Worm (Caenorhabditis elegans): Measurements from ENCODE around the gene papl-1.
A peak's percentile ranks its signal among the peaks of the same experiment; 100 is the strongest.

The papl-1 gene

DNA sequence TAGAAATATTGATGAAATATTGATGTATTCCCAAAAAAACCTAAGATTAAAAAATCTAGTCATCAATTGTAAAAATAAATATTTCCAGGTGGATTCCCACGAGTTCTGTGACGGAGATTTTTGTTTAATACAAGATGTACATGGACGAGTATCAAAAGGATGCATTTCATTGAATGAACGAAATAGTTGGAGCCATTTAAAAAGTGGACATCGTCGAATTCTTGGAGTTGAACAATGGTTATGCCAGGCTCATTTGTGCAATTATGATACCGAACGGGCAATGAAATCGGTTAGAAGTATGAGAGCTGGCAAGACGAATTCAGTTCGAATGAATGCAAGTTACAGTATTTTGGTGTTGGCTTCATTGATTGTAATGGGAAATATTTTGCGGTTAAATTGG lies 10.0 kb downstream of the papl-1 start:
- peak in 1 of 2 experiments; percentile 94 for TF ChIP-seq unc-62 (GFP tag; optimal IDR thresholded peaks at IDR 0.05 in 1 of 2)
- no peak for TF ChIP-seq unc-62 (tag; optimal IDR thresholded peaks at IDR 0.05)
- no peak for TF ChIP-seq ctbp-1 (GFP tag; IDR thresholded peaks at IDR 0.05)

DNA sequence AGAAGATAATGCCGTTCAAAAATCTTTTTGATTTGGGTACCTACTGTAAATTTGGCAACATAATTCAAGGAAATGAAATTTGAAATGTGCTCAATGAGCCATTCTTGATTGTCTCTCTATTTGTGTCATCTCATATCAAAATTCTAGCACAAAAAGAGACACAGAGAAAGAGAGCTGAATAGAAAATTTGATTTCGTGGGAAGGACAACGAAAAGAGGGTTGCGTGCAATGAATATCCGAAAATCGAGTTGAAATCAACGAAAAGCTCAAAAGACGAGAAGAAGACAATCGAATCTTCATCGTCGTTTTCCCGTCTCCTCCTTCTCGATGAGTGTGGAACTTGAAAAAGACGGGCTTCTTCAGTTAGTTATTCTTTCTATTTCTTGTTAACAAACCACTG lies 11.7 kb downstream of the papl-1 start, which contains the start of gene C15C8.5:
Gene C15C8.5, plus strand, starts transcription at position 152 of the 400 bp plus-strand sequence.
- TF ChIP-seq mdt-29 (GFP tag; IDR thresholded peaks at IDR 0.05) (no peak), fkh-10 (GFP tag; optimal IDR thresholded peaks at IDR 0.05) (peak; percentile 97), ztf-11 (tag; optimal IDR thresholded peaks at IDR 0.05) (no peak), nhr-102 (tag; optimal IDR thresholded peaks at IDR 0.05) (no peak), aly-2 (tag; optimal IDR thresholded peaks at IDR 0.05) (no peak), lim-7 (GFP tag; IDR thresholded peaks at IDR 0.05) (no peak), ces-1 (GFP tag; optimal IDR thresholded peaks at IDR 0.05) (peak; percentile 91), ceh-44 (GFP tag; IDR thresholded peaks at IDR 0.05) (no peak), set-16 (GFP tag; IDR thresholded peaks at IDR 0.05) (no peak), ceh-28 (tag; optimal IDR thresholded peaks at IDR 0.05) (no peak), egl-27 (tag; optimal IDR thresholded peaks at IDR 0.05) (no peak), nhr-25 (tag; optimal IDR thresholded peaks at IDR 0.05; ENCODE audit: borderline replicate concordance, insufficient read depth) (no peak)

DNA sequence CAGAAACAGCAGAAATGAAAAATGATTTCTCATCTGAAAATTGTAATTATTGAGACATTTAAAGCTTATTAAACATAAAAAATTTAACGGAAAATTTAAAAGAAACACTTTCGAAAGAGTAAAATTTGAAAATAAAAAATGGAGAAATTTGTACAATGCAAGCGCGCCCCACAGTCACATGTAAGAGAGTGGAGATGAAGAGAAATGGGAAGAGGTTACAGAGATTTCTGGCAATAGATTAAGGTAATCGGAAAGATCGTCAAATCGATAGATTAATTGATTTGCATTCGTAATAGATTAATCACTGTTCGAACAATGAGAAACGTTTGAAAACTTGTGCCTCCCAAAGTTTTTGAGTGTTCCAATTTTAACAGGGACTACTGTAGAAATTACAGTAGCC lies 12.1 kb downstream of the papl-1 start, which contains the start of gene C15C8.4:
Gene C15C8.4, minus strand, starts transcription at position 33 of the 400 bp plus-strand sequence.
- TF ChIP-seq nhr-6 (tag; optimal IDR thresholded peaks at IDR 0.05) (peak; percentile 54), dpl-1 (GFP tag; optimal IDR thresholded peaks at IDR 0.05) (peak; percentile 17), Y5F2A.4 (GFP tag; optimal IDR thresholded peaks at IDR 0.05) (no peak)

DNA sequence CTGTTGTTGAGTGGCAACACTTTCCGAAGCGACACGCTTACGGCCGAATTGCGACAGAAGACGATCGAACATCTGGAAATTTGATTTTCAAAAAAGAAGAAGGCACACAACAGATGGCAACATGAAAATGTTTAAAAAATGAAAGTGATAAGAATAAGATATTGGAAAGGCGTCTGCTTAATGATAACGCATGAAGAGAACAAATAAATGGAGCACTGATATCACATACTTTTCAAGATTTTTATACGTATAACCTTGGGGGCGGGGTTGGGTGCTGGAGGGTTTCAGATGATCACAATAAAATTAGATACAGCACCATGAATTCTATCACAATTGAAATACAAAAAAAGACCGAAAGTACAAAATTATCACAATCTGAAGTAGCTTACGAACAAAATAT lies 14.6 kb downstream of the papl-1 start, which contains the start of gene C15C8.7:
Gene C15C8.7, minus strand, starts transcription at position 72 of the 400 bp plus-strand sequence.
- peak; percentile 58 for TF ChIP-seq dve-1 (tag; optimal IDR thresholded peaks at IDR 0.05; ENCODE audit: insufficient read depth)
- TF ChIP-seq spr-3 (GFP tag; optimal IDR thresholded peaks at IDR 0.05) = no peak
- TF ChIP-seq php-3 (GFP tag; IDR thresholded peaks at IDR 0.05) = 0 out of 2 replicates have a peak, but pooled peaks have one; percentile 28
- no peak for TF ChIP-seq daf-16 (GFP tag; optimal IDR thresholded peaks at IDR 0.05)
- peak; percentile 51 for TF ChIP-seq daf-16 (tag; optimal IDR thresholded peaks at IDR 0.05)
- TF ChIP-seq nhr-102 (tag; optimal IDR thresholded peaks at IDR 0.05) = no peak
- no peak for TF ChIP-seq unc-130 (GFP tag; optimal IDR thresholded peaks at IDR 0.05)
- peak; percentile 77 for TF ChIP-seq aha-1 (tag)
- TF ChIP-seq mep-1 (tag; optimal IDR thresholded peaks at IDR 0.05) = peak; percentile 1
- TF ChIP-seq dmd-9 (GFP tag; IDR thresholded peaks at IDR 0.05) = no peak
- no peak for TF ChIP-seq dpl-1 (GFP tag; optimal IDR thresholded peaks at IDR 0.05)
- TF ChIP-seq hlh-11 (tag; optimal IDR thresholded peaks at IDR 0.05) = peak; percentile 50
- no peak for TF ChIP-seq lin-29 (GFP tag; IDR thresholded peaks at IDR 0.05)
- no peak for TF ChIP-seq spr-1 (tag; optimal IDR thresholded peaks at IDR 0.05)
- peak; percentile 37 for TF ChIP-seq nhr-28 (tag; optimal IDR thresholded peaks at IDR 0.05)
- no peak for TF ChIP-seq lim-7 (GFP tag; IDR thresholded peaks at IDR 0.05)
- TF ChIP-seq mes-2 (tag; optimal IDR thresholded peaks at IDR 0.05; ENCODE audit: poor library complexity, severe bottlenecking) = no peak
- TF ChIP-seq vab-7 (GFP tag; IDR thresholded peaks at IDR 0.05) = no peak
- no peak for TF ChIP-seq ceh-82 (tag; optimal IDR thresholded peaks at IDR 0.05)
- TF ChIP-seq zfp-3 (GFP tag; conservative IDR thresholded peaks at IDR 0.05) = no peak
- peak; percentile 84 for TF ChIP-seq pqm-1 (tag; optimal IDR thresholded peaks at IDR 0.05)
- no peak for TF ChIP-seq jun-1 (tag; optimal IDR thresholded peaks at IDR 0.05)
- peak; percentile 9 for TF ChIP-seq ama-1 (optimal IDR thresholded peaks at IDR 0.05)
- peak; percentile 46; the same call in 1 of the 2 replicates for TF ChIP-seq dmd-6 (GFP tag; IDR thresholded peaks at IDR 0.05)
